Fruit fly (Drosophila melanogaster) whole organism, embryonic: ENCODE results near the gene CG7402.

Experiments
- CG13894 ChIP-seq: fragments of 200-800 bp; sonication (Bioruptor generic); optimal IDR thresholded peaks from 3 replicates; lab custom pipeline; 2018; ENCODE audit warnings: missing biosample characterization, mild to moderate bottlenecking, missing genetic modification characterization, moderate library complexity
- CG30020 ChIP-seq: fragments of 200-800 bp; optimal IDR thresholded peaks from 2 replicates; lab custom pipeline; 2019; ENCODE audit warnings: missing biosample characterization, mild to moderate bottlenecking, missing genetic modification characterization, moderate library complexity
- Gug ChIP-seq: fragments of 200-800 bp; sonication (Bioruptor generic); IDR thresholded peaks from 4 replicates; pipeline ENCODE4 v1.3.6; 2022; ENCODE audit warnings: missing biosample characterization, missing genetic modification characterization
- bowl ChIP-seq: fragments of 200-800 bp; sonication (Bioruptor generic); IDR thresholded peaks from 2 replicates; pipeline ENCODE4 v1.3.6; 2022; ENCODE audit warnings: missing biosample characterization, missing genetic modification characterization

- TF ChIP-seq bowl (no peak), CG30020 (tag; lab: Kevin White, UChicago) (no peak), CG13894 (no peak), Gug (GFP tag; lab: Robert Waterston, UW) (no peak)
Observed at dm6 chr3L:17905761-17906160, 18.3 kb downstream of the CG7402 start.
